Fruit fly (Drosophila melanogaster) whole organism: ENCODE measurements around the gene CG14132.

Experiments used
- psq ChIP-seq: fragments of >200 bp; optimal IDR thresholded peaks from 2 replicates; lab custom pipeline; 2017
- usp ChIP-seq: fragments of >200 bp; optimal IDR thresholded peaks from 2 replicates; lab custom pipeline; 2017; ENCODE audit warnings: missing biosample characterization, missing genetic modification characterization, mixed read lengths

dm6 chr3L:11684522-11684851 lies 30.6 kb downstream of the CG14132 start:
- TF ChIP-seq usp (GFP tag; lab: Kevin White, UChicago) (no peak), psq (no peak)
